Worm (Caenorhabditis elegans): ENCODE measurements around the gene R04D3.4.

ce11 chrX:13269586-13269985, 19.0 kb downstream of the R04D3.4 start, which contains the start of gene cyp-14A2:
- TF ChIP-seq klf-2 (GFP tag; conservative IDR thresholded peaks at IDR 0.05) (no peak), flt-1 (GFP tag; IDR thresholded peaks at IDR 0.05) (no peak), tab-1 (GFP tag; IDR thresholded peaks at IDR 0.05) (no peak), T22C8.4 (GFP tag; IDR thresholded peaks at IDR 0.05) (no peak), ztf-29 (GFP tag; IDR thresholded peaks at IDR 0.05) (no peak)

All from whole organism, midembryonic.